Worm (Caenorhabditis elegans): Measurements from ENCODE around the gene vpat-1.
A peak's percentile ranks its signal among the peaks of the same experiment; 100 is the strongest.

- TF ChIP-seq unc-120 (tag; optimal IDR thresholded peaks at IDR 0.05; ENCODE audit: poor library complexity, severe bottlenecking) (peak; percentile 45), lin-32 (GFP tag; optimal IDR thresholded peaks at IDR 0.05) (no peak), ceh-39 (tag; optimal IDR thresholded peaks at IDR 0.05) (no peak), elt-3 (tag; optimal IDR thresholded peaks at IDR 0.05) (no peak), mep-1 (tag; optimal IDR thresholded peaks at IDR 0.05) (no peak), nhr-76 (tag; optimal IDR thresholded peaks at IDR 0.05) (no peak), ces-1 (GFP tag; optimal IDR thresholded peaks at IDR 0.05) (no peak), unc-39 (tag; optimal IDR thresholded peaks at IDR 0.05) (no peak)
Measured at ce11 chrX:1080549-1080948, 34.5 kb upstream of the vpat-1 start, which contains the start of gene pfn-3.

All from whole organism, mixed stage, embryonic.